Fruit fly (Drosophila melanogaster) whole organism, embryonic: Measurements from ENCODE around the gene CG4577.

Experiments used
- B-H1 ChIP-seq: fragments of 200-800 bp; sonication (Bioruptor generic); IDR thresholded peaks from 3 replicates; pipeline ENCODE4 v1.3.6; 2022; ENCODE audit warnings: missing biosample characterization, missing genetic modification characterization
- B-H2 ChIP-seq: fragments of 200-800 bp; sonication (Bioruptor generic); optimal IDR thresholded peaks from 2 replicates; lab custom pipeline; 2018; ENCODE audit warnings: missing biosample characterization, mild to moderate bottlenecking, missing genetic modification characterization
- CG10209 ChIP-seq: fragments of 200-800 bp; sonication (Bioruptor generic); optimal IDR thresholded peaks from 3 replicates; lab custom pipeline; 2017; ENCODE audit warnings: missing biosample characterization, mild to moderate bottlenecking, missing genetic modification characterization, missing genetic modification reagents
- CG10366 ChIP-seq: fragments of 200-800 bp; sonication (Bioruptor generic); IDR thresholded peaks from 2 replicates; pipeline ENCODE4 v1.3.6; 2022; ENCODE audit warnings: missing biosample characterization, missing genetic modification characterization
- CG10959 ChIP-seq: fragments of 200-800 bp; sonication (Bioruptor generic); IDR thresholded peaks from 2 replicates; pipeline ENCODE4 v1.3.6; 2022; ENCODE audit warnings: missing biosample characterization, missing genetic modification characterization
- CG10979 ChIP-seq: fragments of 200-800 bp; sonication (Bioruptor generic); optimal IDR thresholded peaks from 2 replicates; lab custom pipeline; 2018; ENCODE audit warnings: missing biosample characterization, mild to moderate bottlenecking, missing genetic modification characterization, moderate library complexity
- CG11093 ChIP-seq: fragments of 200-800 bp; sonication (Bioruptor generic); IDR thresholded peaks from 3 replicates; pipeline ENCODE4 v1.3.6; 2022; ENCODE audit warnings: missing biosample characterization, missing genetic modification characterization
- CG12104 ChIP-seq: fragments of 200-800 bp; sonication (Bioruptor generic); optimal IDR thresholded peaks from 3 replicates; lab custom pipeline; 2016; ENCODE audit warnings: missing biosample characterization, missing genetic modification characterization
- CG12155 ChIP-seq: fragments of 200-800 bp; sonication (Bioruptor generic); optimal IDR thresholded peaks from 3 replicates; lab custom pipeline; 2016; ENCODE audit warnings: missing biosample characterization, missing genetic modification characterization
- CG12219 ChIP-seq: fragments of 200-800 bp; sonication (Bioruptor generic); optimal IDR thresholded peaks from 3 replicates; lab custom pipeline; 2018; ENCODE audit warnings: missing biosample characterization, mild to moderate bottlenecking, missing genetic modification characterization
- CG12299 ChIP-seq: fragments of 200-800 bp; sonication (Bioruptor generic); optimal IDR thresholded peaks from 2 replicates; lab custom pipeline; 2018; ENCODE audit warnings: missing biosample characterization, mild to moderate bottlenecking, missing genetic modification characterization
- CG12744 ChIP-seq: fragments of 200-800 bp; sonication (Bioruptor generic); optimal IDR thresholded peaks from 2 replicates; lab custom pipeline; 2016; ENCODE audit warnings: missing biosample characterization, missing genetic modification characterization
- CG14441 ChIP-seq: fragments of 200-800 bp; sonication (Bioruptor generic); IDR thresholded peaks from 2 replicates; pipeline ENCODE4 v1.3.6; 2022; ENCODE audit warnings: missing biosample characterization, missing genetic modification characterization
- CG1647 ChIP-seq: fragments of 200-800 bp; sonication (Bioruptor generic); optimal IDR thresholded peaks from 3 replicates; lab custom pipeline; 2016; ENCODE audit warnings: missing biosample characterization, missing genetic modification characterization
- CG17359 ChIP-seq: fragments of 200-800 bp; sonication (Bioruptor generic); optimal IDR thresholded peaks from 3 replicates; lab custom pipeline; 2018; ENCODE audit warnings: missing biosample characterization, mild to moderate bottlenecking, missing genetic modification characterization, moderate library complexity
- CG17385 ChIP-seq: fragments of 200-800 bp; sonication (Bioruptor generic); optimal IDR thresholded peaks from 3 replicates; lab custom pipeline; 2018; ENCODE audit warnings: missing biosample characterization, mild to moderate bottlenecking, missing genetic modification characterization
- CG17829 ChIP-seq: fragments of 200-800 bp; optimal IDR thresholded peaks from 2 replicates; lab custom pipeline; 2019; ENCODE audit warnings: missing biosample characterization, mild to moderate bottlenecking, missing genetic modification characterization, moderate library complexity
- CG2116 ChIP-seq: fragments of 200-800 bp; sonication (Bioruptor generic); optimal IDR thresholded peaks from 3 replicates; lab custom pipeline; 2018; ENCODE audit warnings: missing biosample characterization, mild to moderate bottlenecking, missing genetic modification characterization
- CG31365 ChIP-seq: fragments of 200-800 bp; sonication (Bioruptor generic); optimal IDR thresholded peaks from 2 replicates; lab custom pipeline; 2018; ENCODE audit warnings: missing biosample characterization, mild to moderate bottlenecking, missing genetic modification characterization
- CG32767 ChIP-seq: fragments of 200-800 bp; sonication (Bioruptor generic); IDR thresholded peaks from 2 replicates; pipeline ENCODE4 v1.3.6; 2022; ENCODE audit warnings: missing biosample characterization, missing genetic modification characterization
- CG3838 ChIP-seq: fragments of 200-800 bp; sonication (Bioruptor generic); optimal IDR thresholded peaks from 3 replicates; lab custom pipeline; 2016; ENCODE audit warnings: missing biosample characterization, missing genetic modification characterization
- CG5180 ChIP-seq: fragments of 200-800 bp; sonication (Bioruptor generic); optimal IDR thresholded peaks from 3 replicates; lab custom pipeline; 2017; ENCODE audit warnings: missing biosample characterization, missing genetic modification characterization, mild to moderate bottlenecking, moderate library complexity, missing genetic modification reagents
- CG6272 ChIP-seq: fragments of 200-800 bp; sonication (Bioruptor generic); IDR thresholded peaks from 2 replicates; pipeline ENCODE4 v1.3.6; 2022; ENCODE audit warnings: missing biosample characterization, missing genetic modification characterization
- CG9797 ChIP-seq: fragments of 200-800 bp; sonication (Bioruptor generic); optimal IDR thresholded peaks from 3 replicates; lab custom pipeline; 2018; ENCODE audit warnings: missing biosample characterization, mild to moderate bottlenecking, missing genetic modification characterization
- CkIIα-i1 ChIP-seq: fragments of 200-800 bp; sonication (Bioruptor generic); IDR thresholded peaks from 2 replicates; pipeline ENCODE4 v1.3.6; 2022; ENCODE audit warnings: missing biosample characterization, missing genetic modification characterization
- Dip3 ChIP-seq: fragments of 200-800 bp; sonication (Bioruptor generic); optimal IDR thresholded peaks from 3 replicates; lab custom pipeline; 2016; ENCODE audit warnings: missing biosample characterization, missing genetic modification characterization
- Doc2 ChIP-seq: fragments of 200-800 bp; sonication (Bioruptor generic); IDR thresholded peaks from 2 replicates; pipeline ENCODE4 v1.3.6; 2022; ENCODE audit warnings: missing biosample characterization, missing genetic modification characterization
- Doc3 ChIP-seq: fragments of 200-800 bp; sonication (Bioruptor generic); IDR thresholded peaks from 3 replicates; pipeline ENCODE4 v1.3.6; 2022; ENCODE audit warnings: missing biosample characterization, missing genetic modification characterization; ENCODE audit not compliant: partially characterized antibody
- E2f2 ChIP-seq: fragments of 200-800 bp; sonication (Bioruptor generic); IDR thresholded peaks from 2 replicates; pipeline ENCODE4 v1.3.6; 2022; ENCODE audit warnings: missing biosample characterization, missing genetic modification characterization
- Elba2 ChIP-seq: fragments of 200-800 bp; sonication (Bioruptor generic); optimal IDR thresholded peaks from 3 replicates; lab custom pipeline; 2016; ENCODE audit warnings: missing biosample characterization, missing genetic modification characterization
- Ets65A ChIP-seq: fragments of 200-800 bp; sonication (Bioruptor generic); peaks from one replicate; lab custom pipeline; 2016; ENCODE audit warnings: missing biosample characterization, missing genetic modification characterization
- Fer1 ChIP-seq: fragments of 200-800 bp; sonication (Bioruptor generic); optimal IDR thresholded peaks from 2 replicates; lab custom pipeline; 2017; ENCODE audit warnings: missing biosample characterization, mild to moderate bottlenecking, missing genetic modification characterization
- HHEX ChIP-seq: fragments of 200-800 bp; sonication (Bioruptor generic); optimal IDR thresholded peaks from 3 replicates; lab custom pipeline; 2017; ENCODE audit warnings: missing biosample characterization, mild to moderate bottlenecking, missing genetic modification characterization, missing genetic modification reagents
- Max ChIP-seq: fragments of 200-800 bp; sonication (Bioruptor generic); optimal IDR thresholded peaks from 2 replicates; lab custom pipeline; 2016; ENCODE audit warnings: missing biosample characterization, mild to moderate bottlenecking, missing genetic modification characterization
- Nf-YC ChIP-seq: fragments of 200-800 bp; optimal IDR thresholded peaks from 3 replicates; lab custom pipeline; 2019; ENCODE audit warnings: missing biosample characterization, mild to moderate bottlenecking, missing genetic modification characterization, moderate library complexity
- PHDP ChIP-seq: fragments of 200-800 bp; sonication (Bioruptor generic); optimal IDR thresholded peaks from 3 replicates; lab custom pipeline; 2018; ENCODE audit warnings: missing biosample characterization, mild to moderate bottlenecking, missing genetic modification characterization, moderate library complexity
- Poxn ChIP-seq: fragments of 200-800 bp; sonication (Bioruptor generic); IDR thresholded peaks from 2 replicates; pipeline ENCODE4 v1.3.6; 2022; ENCODE audit warnings: missing biosample characterization, missing genetic modification characterization
- Rfx ChIP-seq: fragments of 200-800 bp; sonication (Bioruptor generic); IDR thresholded peaks from 2 replicates; pipeline ENCODE4 v1.3.6; 2022; ENCODE audit warnings: missing biosample characterization, missing genetic modification characterization
- bowl ChIP-seq: fragments of 200-800 bp; sonication (Bioruptor generic); IDR thresholded peaks from 2 replicates; pipeline ENCODE4 v1.3.6; 2022; ENCODE audit warnings: missing biosample characterization, missing genetic modification characterization
- cad ChIP-seq: fragments of >200 bp; optimal IDR thresholded peaks from 2 replicates; lab custom pipeline; 2017; ENCODE audit warnings: missing biosample characterization, missing genetic modification characterization
- cas ChIP-seq: fragments of 200-800 bp; sonication (Bioruptor generic); IDR thresholded peaks from 2 replicates; pipeline ENCODE4 v1.3.6; 2022; ENCODE audit warnings: missing biosample characterization, missing genetic modification characterization
- cato ChIP-seq: fragments of 200-800 bp; sonication (Bioruptor generic); optimal IDR thresholded peaks from 2 replicates; lab custom pipeline; 2016; ENCODE audit warnings: missing biosample characterization, missing genetic modification characterization, borderline replicate concordance
- fd3F ChIP-seq: fragments of 200-800 bp; sonication (Bioruptor generic); optimal IDR thresholded peaks from 2 replicates; lab custom pipeline; 2018; ENCODE audit warnings: missing biosample characterization, mild to moderate bottlenecking, missing genetic modification characterization, moderate library complexity
- gfzf ChIP-seq: fragments of 200-800 bp; sonication (Bioruptor generic); optimal IDR thresholded peaks from 2 replicates; lab custom pipeline; 2016; ENCODE audit warnings: missing biosample characterization, mild to moderate bottlenecking, missing genetic modification characterization, moderate library complexity
- gsb-n ChIP-seq: fragments of 200-800 bp; sonication (Bioruptor generic); optimal IDR thresholded peaks from 3 replicates; lab custom pipeline; 2018; ENCODE audit warnings: missing biosample characterization, mild to moderate bottlenecking, missing genetic modification characterization
- ham ChIP-seq: fragments of 200-800 bp; sonication (Bioruptor generic); IDR thresholded peaks from 2 replicates; pipeline ENCODE4 v1.3.6; 2022; ENCODE audit warnings: missing biosample characterization, missing genetic modification characterization
- her ChIP-seq: fragments of 200-800 bp; sonication (Bioruptor generic); optimal IDR thresholded peaks from 2 replicates; lab custom pipeline; 2016; ENCODE audit warnings: missing biosample characterization, missing genetic modification characterization
- ken ChIP-seq: fragments of 200-800 bp; sonication (Bioruptor generic); IDR thresholded peaks from 3 replicates; pipeline ENCODE4 v1.3.6; 2022; ENCODE audit warnings: missing biosample characterization, missing genetic modification characterization
- lilli ChIP-seq: fragments of 200-800 bp; sonication (Bioruptor generic); optimal IDR thresholded peaks from 3 replicates; lab custom pipeline; 2016; ENCODE audit warnings: missing biosample characterization, missing genetic modification characterization
- pzg ChIP-seq: fragments of 200-800 bp; sonication (Bioruptor generic); optimal IDR thresholded peaks from 3 replicates; lab custom pipeline; 2018; ENCODE audit warnings: missing biosample characterization, mild to moderate bottlenecking, missing genetic modification characterization, moderate library complexity
- toy ChIP-seq: fragments of 200-800 bp; sonication (Bioruptor generic); IDR thresholded peaks from 2 replicates; pipeline ENCODE4 v1.3.6; 2022; ENCODE audit warnings: missing biosample characterization, missing genetic modification characterization
- wor ChIP-seq: fragments of 200-800 bp; sonication (Bioruptor generic); IDR thresholded peaks from 2 replicates; pipeline ENCODE4 v1.3.6; 2022; ENCODE audit warnings: missing biosample characterization, missing genetic modification characterization
- zen ChIP-seq: fragments of 200-800 bp; sonication (Bioruptor generic); optimal IDR thresholded peaks from 3 replicates; lab custom pipeline; 2018; ENCODE audit warnings: missing biosample characterization, mild to moderate bottlenecking, missing genetic modification characterization, moderate library complexity

CG4577 gene

DNA sequence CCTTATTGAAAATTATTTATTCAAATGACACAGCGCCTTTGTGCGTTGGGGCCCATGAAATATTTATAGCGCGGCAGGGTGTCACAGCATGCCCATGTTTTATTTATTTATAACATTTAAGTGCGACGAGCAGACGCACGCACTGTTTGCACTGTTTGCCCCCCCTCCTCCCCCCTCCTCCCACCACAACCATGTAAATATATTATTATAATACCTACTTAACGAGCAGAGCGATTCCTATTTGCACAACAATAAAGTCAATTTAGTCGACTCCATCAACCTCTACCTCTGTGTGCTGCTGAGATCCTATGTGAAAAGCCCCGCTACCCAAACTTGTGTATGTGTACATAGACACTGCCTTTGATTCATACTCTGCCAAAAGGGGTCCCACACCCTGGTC, 39.8 kb upstream of the CG4577 start (continued):
- TF ChIP-seq CG2116 (GFP tag; lab: Kevin White, UChicago) (no peak), Elba2 (GFP tag; lab: Kevin White, UChicago) (no peak), CG14441 (GFP tag; lab: Robert Waterston, UW) (no peak), cato (GFP tag; lab: Kevin White, UChicago) (no peak), CG10959 (GFP tag; lab: Robert Waterston, UW) (no peak), Fer1 (peak; percentile 54), CG10979 (no peak), CG12744 (GFP tag; lab: Kevin White, UChicago) (no peak), wor (GFP tag; lab: Robert Waterston, UW) (no peak), CG10366 (GFP tag; lab: Robert Waterston, UW) (no peak), CG12104 (no peak), cad (GFP tag; lab: Kevin White, UChicago) (no peak), gfzf (GFP tag; lab: Kevin White, UChicago) (no peak), B-H2 (peak; percentile 3), gsb-n (tag; lab: Kevin White, UChicago) (no peak), CG3838 (no peak), B-H1 (GFP tag; lab: Robert Waterston, UW) (no peak), Nf-YC (tag; lab: Kevin White, UChicago) (no peak), pzg (no peak), CG17359 (tag; lab: Kevin White, UChicago) (peak; percentile 37), CG12155 (no peak), ham (GFP tag; lab: Robert Waterston, UW) (no peak), CG10209 (peak; percentile 48), CG17829 (no peak), CkIIα-i1 (no peak), CG6272 (no peak), fd3F (GFP tag; lab: Kevin White, UChicago) (no peak), CG9797 (no peak), CG32767 (no peak), toy (GFP tag; lab: Robert Waterston, UW) (no peak), CG1647 (GFP tag; lab: Kevin White, UChicago) (no peak), CG11093 (GFP tag; lab: Robert Waterston, UW) (0 out of 3 replicates have a peak, but pooled peaks have one; percentile 23), E2f2 (GFP tag; lab: Robert Waterston, UW) (no peak), bowl (GFP tag; lab: Robert Waterston, UW) (no peak), Doc3 (GFP tag; lab: Robert Waterston, UW) (no peak), cas (GFP tag; lab: Robert Waterston, UW) (no peak), PHDP (tag; lab: Kevin White, UChicago) (peak; percentile 62), Dip3 (GFP tag; lab: Kevin White, UChicago) (no peak), Poxn (GFP tag; lab: Robert Waterston, UW) (no peak), Doc2 (no peak), CG5180 (GFP tag; lab: Kevin White, UChicago) (no peak), Rfx (GFP tag; lab: Robert Waterston, UW) (0 out of 2 replicates have a peak, but pooled peaks have one; percentile 16), CG12219 (GFP tag; lab: Kevin White, UChicago) (no peak), zen (no peak), CG12299 (tag; lab: Kevin White, UChicago) (peak; percentile 21), CG31365 (no peak), her (GFP tag; lab: Kevin White, UChicago) (no peak), Max (GFP tag; lab: Kevin White, UChicago) (no peak), Ets65A (no peak), CG17385 (GFP tag; lab: Kevin White, UChicago) (no peak), HHEX (GFP tag; lab: Kevin White, UChicago) (no peak), ken (GFP tag; lab: Robert Waterston, UW) (no peak), lilli (GFP tag; lab: Kevin White, UChicago) (no peak)
